Fruit fly (Drosophila melanogaster) whole organism, pupa: ENCODE data around the gene Gr89a.
A peak's percentile ranks its signal among the peaks of the same experiment; 100 is the strongest.

Experiments
- CG12605 ChIP-seq: fragments of 200-800 bp; sonication (Bioruptor generic); IDR thresholded peaks from 2 replicates; pipeline ENCODE4 v1.3.6; 2022; ENCODE audit warnings: missing biosample characterization, missing genetic modification characterization
- CG14655 ChIP-seq: fragments of 200-800 bp; sonication (Bioruptor generic); optimal IDR thresholded peaks from 3 replicates; lab custom pipeline; 2017; ENCODE audit warnings: mild to moderate bottlenecking, missing biosample characterization, missing genetic modification reagents, missing genetic modification characterization
- CG32121 ChIP-seq: fragments of 200-800 bp; sonication (Bioruptor generic); IDR thresholded peaks from 2 replicates; pipeline ENCODE4 v1.3.6; 2022; ENCODE audit warnings: missing biosample characterization, missing genetic modification characterization
- CG4496 ChIP-seq: fragments of 200-800 bp; sonication (Bioruptor generic); IDR thresholded peaks from 3 replicates; pipeline ENCODE4 v1.3.6; 2022; ENCODE audit warnings: missing biosample characterization, missing genetic modification characterization
- CG8159 ChIP-seq: fragments of 200-800 bp; sonication (Bioruptor generic); optimal IDR thresholded peaks from 3 replicates; lab custom pipeline; 2018; ENCODE audit warnings: missing biosample characterization, mild to moderate bottlenecking, missing genetic modification characterization, moderate library complexity
- CG8301 ChIP-seq: fragments of 200-800 bp; sonication (Bioruptor generic); optimal IDR thresholded peaks from 2 replicates; lab custom pipeline; 2018; ENCODE audit warnings: missing biosample characterization, mild to moderate bottlenecking, missing genetic modification characterization
- CG9948 ChIP-seq: fragments of 200-800 bp; sonication (Bioruptor generic); optimal IDR thresholded peaks from 2 replicates; lab custom pipeline; 2018; ENCODE audit warnings: missing biosample characterization, mild to moderate bottlenecking, missing genetic modification characterization, moderate library complexity
- D1 ChIP-seq: fragments of 200-800 bp; sonication (Bioruptor generic); optimal IDR thresholded peaks from 2 replicates; lab custom pipeline; 2018; ENCODE audit warnings: missing biosample characterization, mild to moderate bottlenecking, missing genetic modification characterization, moderate library complexity
- EcR ChIP-seq: fragments of 200-800 bp; sonication (Bioruptor generic); optimal IDR thresholded peaks from 3 replicates; lab custom pipeline; 2019; ENCODE audit warnings: missing biosample characterization, missing genetic modification characterization, mild to moderate bottlenecking, moderate library complexity, missing genetic modification reagents
- Ets98B ChIP-seq: fragments of 200-800 bp; sonication (Bioruptor generic); IDR thresholded peaks from 2 replicates; pipeline ENCODE4 v1.3.6; 2022; ENCODE audit warnings: missing biosample characterization, missing genetic modification characterization
- Snoo ChIP-seq: fragments of 200-800 bp; sonication (Bioruptor generic); optimal IDR thresholded peaks from 3 replicates; lab custom pipeline; 2017; ENCODE audit warnings: missing biosample characterization, mild to moderate bottlenecking, missing genetic modification characterization, inconsistent platforms
- fd96Ca ChIP-seq: fragments of 200-800 bp; sonication (Bioruptor generic); IDR thresholded peaks from 3 replicates; pipeline ENCODE4 v1.3.6; 2022; ENCODE audit warnings: missing biosample characterization, missing genetic modification characterization
- gl ChIP-seq: fragments of 200-800 bp; sonication (Bioruptor generic); optimal IDR thresholded peaks from 2 replicates; lab custom pipeline; 2018; ENCODE audit warnings: missing biosample characterization, mild to moderate bottlenecking, missing genetic modification characterization

DNA sequence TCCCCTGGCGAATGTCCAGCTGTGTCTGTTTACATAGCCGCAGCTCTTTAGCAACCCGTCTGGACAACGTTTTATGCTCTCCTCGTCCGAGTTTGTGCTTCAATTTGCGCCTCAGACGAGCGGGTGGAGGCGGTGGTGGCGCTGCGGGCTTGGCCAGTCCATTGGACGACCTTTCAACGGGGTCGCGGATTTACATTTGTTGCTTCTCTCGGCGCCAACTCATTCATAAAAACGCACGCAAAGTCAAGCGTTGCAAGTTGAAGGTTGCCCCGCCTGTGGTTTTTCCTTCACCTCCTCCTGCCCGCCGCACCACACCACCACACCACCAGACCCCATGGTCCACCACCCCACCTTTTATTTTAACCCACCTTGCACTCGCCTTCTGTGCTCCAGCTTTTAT is 8.9 kb upstream of the Gr89a start:
- TF ChIP-seq CG32121 (GFP tag; lab: Robert Waterston, UW): no peak
- no peak for TF ChIP-seq fd96Ca
- TF ChIP-seq Ets98B (GFP tag; lab: Robert Waterston, UW): no peak
- TF ChIP-seq gl: no peak
- TF ChIP-seq CG4496 (GFP tag; lab: Robert Waterston, UW): no peak
- peak; percentile 56 for TF ChIP-seq EcR (GFP tag; lab: Kevin White, UChicago)
- TF ChIP-seq CG12605 (GFP tag; lab: Robert Waterston, UW): no peak
- no peak for TF ChIP-seq D1 (tag; lab: Kevin White, UChicago)
- TF ChIP-seq CG9948 (tag; lab: Kevin White, UChicago): no peak
- no peak for TF ChIP-seq CG8159 (tag; lab: Kevin White, UChicago)
- no peak for TF ChIP-seq CG14655 (GFP tag; lab: Kevin White, UChicago)
- TF ChIP-seq Snoo (tag; lab: Kevin White, UChicago): no peak
- TF ChIP-seq CG8301 (tag; lab: Kevin White, UChicago): no peak
